Worm (Caenorhabditis elegans): ENCODE measurements around the gene Y50D4B.6.

ce11 chrV:1120101-1120500 lies 36.0 kb downstream of the Y50D4B.6 start:
- TF ChIP-seq unc-62 (GFP tag; optimal IDR thresholded peaks at IDR 0.05) (no peak), gei-17 (GFP tag; optimal IDR thresholded peaks at IDR 0.05) (no peak)

Measured in whole organism, young adult.